Worm (Caenorhabditis elegans): Measurements from ENCODE around the gene enri-1.

DNA sequence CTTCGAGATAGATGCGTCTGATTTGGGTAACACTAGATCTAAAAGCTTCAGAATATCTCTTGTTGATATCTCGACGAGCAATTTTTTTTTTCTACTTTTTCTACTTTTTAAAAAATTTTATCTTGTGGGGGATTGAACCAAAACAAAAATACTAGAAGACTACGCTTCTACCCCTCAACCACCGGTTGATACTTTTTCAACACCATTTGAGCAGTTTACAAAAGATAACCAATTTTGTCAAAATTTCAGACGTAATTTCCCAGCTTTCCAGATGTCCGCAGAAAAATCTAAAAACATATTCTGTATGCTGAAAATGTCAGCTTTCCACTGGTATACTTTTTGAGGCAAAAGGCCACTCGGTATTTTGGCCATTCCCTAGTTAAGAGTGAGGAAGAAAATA lies 36.8 kb downstream of the enri-1 start:
- TF ChIP-seq dao-5 (tag; optimal IDR thresholded peaks at IDR 0.05), result no peak
- TF ChIP-seq him-1 (tag; optimal IDR thresholded peaks at IDR 0.05), result no peak
- no peak for TF ChIP-seq W03F9.2 (tag; optimal IDR thresholded peaks at IDR 0.05)

Data from whole organism, L4/young adult.